Worm (Caenorhabditis elegans) whole organism, L2 larva: ENCODE data around the gene csn-3.

Source experiments
- F13H6.1 ChIP-seq: sonication (generic microtip); optimal IDR thresholded peaks from 2 replicates; lab custom pipeline; 2016; ENCODE audit warnings: missing genetic modification characterization, missing compliant biosample characterization
- R02D3.7 ChIP-seq: fragments of 150-350 bp; optimal IDR thresholded peaks from 2 replicates; lab custom pipeline; 2014; ENCODE audit warnings: missing biosample characterization, missing genetic modification characterization
- Y55F3AM.14 ChIP-seq: fragments of 200-800 bp; sonication (Bioruptor generic); optimal IDR thresholded peaks from 2 replicates; lab custom pipeline; 2018; ENCODE audit warnings: mild to moderate bottlenecking, missing genetic modification characterization, missing compliant biosample characterization
- ZK546.5 ChIP-seq: sonication (generic microtip); optimal IDR thresholded peaks from 2 replicates; lab custom pipeline; 2017; ENCODE audit warnings: missing biosample characterization, missing genetic modification characterization
- alr-1 ChIP-seq: fragments of 150-350 bp; optimal IDR thresholded peaks from 2 replicates; lab custom pipeline; 2014; ENCODE audit warnings: missing biosample characterization, missing genetic modification characterization
- aly-2 ChIP-seq: fragments of 150-350 bp; optimal IDR thresholded peaks from 2 replicates; lab custom pipeline; 2014; ENCODE audit warnings: missing biosample characterization, missing genetic modification characterization
- ama-1 ChIP-seq: fragments of 150-350 bp; optimal IDR thresholded peaks from 2 replicates; lab custom pipeline; 2018; ENCODE audit warnings: inconsistent platforms
- ceh-16 ChIP-seq: fragments of 150-350 bp; optimal IDR thresholded peaks from 2 replicates; lab custom pipeline; 2014; ENCODE audit warnings: missing biosample characterization, missing genetic modification characterization
- ceh-82 ChIP-seq: fragments of 150-350 bp; optimal IDR thresholded peaks from 2 replicates; lab custom pipeline; 2014; ENCODE audit warnings: missing biosample characterization, missing genetic modification characterization
- crh-2 ChIP-seq: sonication (generic microtip); optimal IDR thresholded peaks from 2 replicates; lab custom pipeline; 2017; ENCODE audit warnings: missing biosample characterization, missing genetic modification characterization
- dmd-4 ChIP-seq: sonication (generic microtip); optimal IDR thresholded peaks from 2 replicates; lab custom pipeline; 2017; ENCODE audit warnings: missing biosample characterization, missing genetic modification characterization
- egl-27 ChIP-seq: sonication (generic microtip); optimal IDR thresholded peaks from 3 replicates; lab custom pipeline; 2017; ENCODE audit warnings: missing biosample characterization, missing genetic modification reagents, missing genetic modification characterization
- elt-1 ChIP-seq: fragments of 150-350 bp; optimal IDR thresholded peaks from 2 replicates; lab custom pipeline; 2014; ENCODE audit warnings: missing biosample characterization, missing genetic modification characterization
- elt-3 ChIP-seq: sonication (generic microtip); optimal IDR thresholded peaks from 2 replicates; lab custom pipeline; 2017; ENCODE audit warnings: missing biosample characterization, missing genetic modification characterization
- fos-1 ChIP-seq: fragments of 150-350 bp; optimal IDR thresholded peaks from 2 replicates; lab custom pipeline; 2014; ENCODE audit warnings: missing biosample characterization, missing genetic modification characterization
- lin-11 ChIP-seq: fragments of 150-350 bp; sonication (generic microtip); optimal IDR thresholded peaks from 2 replicates; lab custom pipeline; 2014; ENCODE audit warnings: missing biosample characterization, missing genetic modification characterization, inconsistent platforms, mixed read lengths
- lin-39 ChIP-seq: fragments of 150-350 bp; optimal IDR thresholded peaks from 2 replicates; lab custom pipeline; 2014; ENCODE audit warnings: missing biosample characterization, missing genetic modification reagents, missing genetic modification characterization
- lsy-2 ChIP-seq, 2 experiments: fragments of 150-350 bp in 1 of 2; sonication (generic microtip) in 1 of 2; optimal IDR thresholded peaks; 2 replicates each; lab custom pipeline; 2014 to 2017; ENCODE audit warnings: missing biosample characterization in 2 of 2, missing genetic modification characterization in 2 of 2
- mab-5 ChIP-seq: fragments of 150-350 bp; optimal IDR thresholded peaks from 2 replicates; lab custom pipeline; 2014; ENCODE audit warnings: missing biosample characterization, missing genetic modification characterization
- mbf-1 ChIP-seq: sonication (generic microtip); optimal IDR thresholded peaks from 2 replicates; lab custom pipeline; 2017; ENCODE audit warnings: missing biosample characterization, missing genetic modification characterization
- nhr-10 ChIP-seq: sonication (generic microtip); optimal IDR thresholded peaks from 2 replicates; lab custom pipeline; 2017; ENCODE audit warnings: missing biosample characterization, missing genetic modification characterization
- nhr-11 ChIP-seq: fragments of 150-350 bp; optimal IDR thresholded peaks from 2 replicates; lab custom pipeline; 2014; ENCODE audit warnings: missing biosample characterization, missing genetic modification characterization
- nhr-12 ChIP-seq: fragments of 150-350 bp; optimal IDR thresholded peaks from 2 replicates; lab custom pipeline; 2014; ENCODE audit warnings: missing biosample characterization, missing genetic modification characterization
- nhr-129 ChIP-seq: fragments of 150-350 bp; optimal IDR thresholded peaks from 2 replicates; lab custom pipeline; 2014; ENCODE audit warnings: missing biosample characterization, missing genetic modification characterization
- nhr-23 ChIP-seq: fragments of 150-350 bp; optimal IDR thresholded peaks from 2 replicates; lab custom pipeline; 2014; ENCODE audit warnings: missing biosample characterization, missing genetic modification reagents, missing genetic modification characterization
- nhr-237 ChIP-seq: fragments of 150-350 bp; optimal IDR thresholded peaks from 2 replicates; lab custom pipeline; 2014; ENCODE audit warnings: missing biosample characterization, missing genetic modification characterization
- nhr-25 ChIP-seq: fragments of 150-350 bp; sonication (generic microtip); optimal IDR thresholded peaks from 3 replicates; lab custom pipeline; 2014; ENCODE audit warnings: missing biosample characterization, missing genetic modification characterization
- nhr-6 ChIP-seq: fragments of 150-350 bp; optimal IDR thresholded peaks from 2 replicates; lab custom pipeline; 2014; ENCODE audit warnings: missing biosample characterization, missing genetic modification characterization
- nhr-77 ChIP-seq: fragments of 150-350 bp; optimal IDR thresholded peaks from 2 replicates; lab custom pipeline; 2014; ENCODE audit warnings: missing biosample characterization, missing genetic modification characterization
- peb-1 ChIP-seq: fragments of 150-350 bp; optimal IDR thresholded peaks from 2 replicates; lab custom pipeline; 2014; ENCODE audit warnings: missing biosample characterization, missing genetic modification characterization
- sem-4 ChIP-seq: fragments of 150-350 bp; optimal IDR thresholded peaks from 2 replicates; lab custom pipeline; 2014; ENCODE audit warnings: missing biosample characterization, missing genetic modification reagents, missing genetic modification characterization
- skn-1 ChIP-seq: sonication (generic microtip); optimal IDR thresholded peaks from 2 replicates; lab custom pipeline; 2017; ENCODE audit warnings: missing biosample characterization, missing genetic modification characterization
- sma-9 ChIP-seq, 2 experiments: fragments of 150-350 bp in 1 of 2; sonication (generic microtip) in 1 of 2; optimal IDR thresholded peaks; 2 replicates each; lab custom pipeline; 2014 to 2016; ENCODE audit warnings: missing genetic modification characterization in 2 of 2, mild to moderate bottlenecking in 1 of 2, missing biosample characterization in 1 of 2, missing compliant biosample characterization in 1 of 2, missing genetic modification reagents in 1 of 2, moderate library complexity in 1 of 2
- snpc-4 ChIP-seq: fragments of 150-350 bp; optimal IDR thresholded peaks from 2 replicates; lab custom pipeline; 2014; ENCODE audit warnings: missing biosample characterization, missing genetic modification characterization
- unc-39 ChIP-seq: fragments of 150-350 bp; optimal IDR thresholded peaks from 2 replicates; lab custom pipeline; 2014; ENCODE audit warnings: missing biosample characterization, missing genetic modification characterization
- unc-62 ChIP-seq: fragments of 150-350 bp; optimal IDR thresholded peaks from 2 replicates; lab custom pipeline; 2014; ENCODE audit warnings: missing biosample characterization, missing genetic modification reagents, missing genetic modification characterization
- zag-1 ChIP-seq: fragments of 150-350 bp; optimal IDR thresholded peaks from 2 replicates; lab custom pipeline; 2014; ENCODE audit warnings: missing biosample characterization, missing genetic modification characterization
- ztf-1 ChIP-seq: fragments of 200-800 bp; sonication (Bioruptor generic); conservative IDR thresholded peaks from 2 replicates; pipeline ENCODE4 v1.3.6; 2022; ENCODE audit warnings: missing genetic modification characterization, missing compliant biosample characterization

csn-3 gene

DNA sequence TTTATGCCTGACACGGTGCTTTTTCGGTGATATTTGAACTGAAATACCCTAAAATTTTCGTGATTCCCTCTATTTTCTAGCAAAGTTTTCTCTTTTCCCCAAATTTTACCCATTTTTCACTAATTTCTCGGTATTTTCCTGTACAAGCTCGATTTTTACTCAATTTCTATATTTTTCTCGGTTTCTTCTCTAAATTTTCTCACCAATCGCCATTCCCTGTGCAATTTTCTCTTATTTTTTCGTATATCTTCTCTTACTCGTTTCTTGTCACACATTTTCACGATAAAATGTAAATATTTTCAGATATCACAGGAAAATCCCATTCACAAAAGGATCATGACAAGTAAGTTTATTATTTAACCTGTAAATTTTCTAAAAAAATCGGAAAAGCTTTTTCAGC, at the start of gene csn-3:
Gene csn-3 (plus strand): TSS at position 301 of the 400 bp plus-strand sequence.
- TF ChIP-seq nhr-10: no peak
- no peak for TF ChIP-seq mab-5
- no peak for TF ChIP-seq egl-27 (tag; lab: Kevin White, UChicago)
- TF ChIP-seq R02D3.7 (tag; lab: Kevin White, UChicago): no peak
- no peak for TF ChIP-seq lsy-2 (tag; optimal IDR thresholded peaks at IDR 0.05; lab: Kevin White, UChicago)
- no peak for TF ChIP-seq nhr-77 (tag; lab: Kevin White, UChicago)
- TF ChIP-seq sem-4 (tag; lab: Kevin White, UChicago): no peak
- no peak for TF ChIP-seq ztf-1 (GFP tag; lab: Robert Waterston, UW)
- no peak for TF ChIP-seq ceh-82 (tag; lab: Kevin White, UChicago)
- TF ChIP-seq unc-39 (tag; lab: Kevin White, UChicago): no peak
- TF ChIP-seq crh-2: no peak
- TF ChIP-seq Y55F3AM.14 (GFP tag; lab: Kevin White, UChicago): no peak
- no peak for TF ChIP-seq mbf-1 (tag; lab: Kevin White, UChicago)
- TF ChIP-seq elt-3: no peak
- TF ChIP-seq nhr-11: no peak

DNA sequence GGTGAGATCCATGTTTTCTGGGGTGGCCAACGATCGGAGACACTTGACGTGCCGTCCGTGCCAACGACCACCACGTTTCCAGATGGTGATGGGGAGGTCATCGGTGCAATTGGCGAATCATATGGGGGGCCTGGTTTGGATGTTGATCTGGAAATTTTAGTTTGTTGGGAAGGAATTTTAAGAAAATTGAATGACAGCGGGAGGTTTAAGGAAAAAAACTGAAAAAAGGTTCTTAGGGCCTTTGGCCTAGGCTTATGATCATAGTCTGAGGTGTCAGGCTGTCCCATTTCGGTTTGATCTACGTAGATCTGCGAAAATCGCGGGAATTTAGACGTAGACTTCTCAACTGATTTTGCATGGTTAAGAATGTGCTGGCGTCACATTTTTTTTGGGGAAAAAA, 46.7 kb upstream of the csn-3 start, which contains the start of gene col-99:
Gene col-99 (minus strand): TSS at position 101 of the 400 bp plus-strand sequence.
- TF ChIP-seq alr-1 (tag; lab: Kevin White, UChicago) (no peak), mab-5 (no peak), unc-39 (tag; lab: Kevin White, UChicago) (no peak), mbf-1 (tag; lab: Kevin White, UChicago) (no peak), nhr-77 (tag; lab: Kevin White, UChicago) (no peak), nhr-12 (tag; lab: Kevin White, UChicago) (no peak), skn-1 (tag; lab: Kevin White, UChicago) (no peak), R02D3.7 (tag; lab: Kevin White, UChicago) (no peak), zag-1 (tag; lab: Kevin White, UChicago) (no peak), ceh-16 (no peak), nhr-25 (no peak), aly-2 (tag; lab: Kevin White, UChicago) (no peak), ZK546.5 (tag; lab: Kevin White, UChicago) (no peak), nhr-6 (no peak), ztf-1 (GFP tag; lab: Robert Waterston, UW) (no peak), nhr-23 (no peak)

DNA sequence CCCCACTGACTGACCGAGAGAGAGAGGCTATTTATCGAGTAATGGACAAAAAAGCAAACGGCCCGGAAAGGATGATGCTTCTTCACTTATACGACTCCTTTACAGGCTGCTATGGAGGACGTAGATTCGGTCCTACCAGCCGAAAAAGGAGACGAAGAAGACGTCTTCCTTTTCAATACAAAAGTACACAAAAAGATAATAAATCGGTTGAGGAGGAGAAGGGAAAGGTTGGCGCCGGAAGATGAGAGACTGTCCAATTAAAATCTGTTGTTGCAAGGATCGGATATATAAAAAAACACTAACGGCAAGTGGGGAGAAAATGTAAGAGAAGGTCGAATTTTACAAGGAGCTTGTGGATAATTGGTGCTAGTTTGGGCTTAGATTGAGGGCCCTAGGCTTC, 45.8 kb upstream of the csn-3 start:
- no peak for TF ChIP-seq elt-3
- no peak for TF ChIP-seq nhr-23
- no peak for TF ChIP-seq mbf-1 (tag; lab: Kevin White, UChicago)
- TF ChIP-seq ama-1 (lab: Kevin White, UChicago): no peak
- no peak for TF ChIP-seq lsy-2 (tag; optimal IDR thresholded peaks at IDR 0.05; lab: Kevin White, UChicago)

DNA sequence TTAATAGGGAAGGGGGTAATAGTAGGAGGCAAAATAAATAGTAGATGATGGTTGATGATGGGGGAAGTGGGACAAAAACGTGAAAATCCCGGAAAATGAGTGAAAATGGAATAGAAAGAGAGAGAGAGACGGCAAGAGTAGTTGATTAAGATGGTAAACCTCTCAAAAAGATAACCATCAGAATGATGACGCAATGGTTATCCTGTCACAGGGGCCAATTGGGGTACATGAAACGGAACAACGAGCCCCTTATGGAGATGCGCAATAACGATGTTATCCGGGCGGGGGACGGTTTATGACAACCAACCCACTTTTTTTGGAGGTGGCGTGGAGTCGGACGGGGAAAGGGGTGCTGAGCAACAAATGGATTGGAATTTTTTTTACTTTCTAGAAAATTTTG, 44.7 kb upstream of the csn-3 start:
- TF ChIP-seq skn-1 (tag; lab: Kevin White, UChicago) (no peak), lin-39 (tag; lab: Kevin White, UChicago) (no peak), unc-39 (tag; lab: Kevin White, UChicago) (no peak), ZK546.5 (tag; lab: Kevin White, UChicago) (no peak), nhr-129 (tag; lab: Kevin White, UChicago) (no peak), peb-1 (tag; lab: Kevin White, UChicago) (no peak), unc-62 (GFP tag; lab: Kevin White, UChicago) (no peak), snpc-4 (no peak), sma-9 (GFP tag; optimal IDR thresholded peaks at IDR 0.05; lab: Kevin White, UChicago) (no peak), sma-9 (tag; optimal IDR thresholded peaks at IDR 0.05; lab: Kevin White, UChicago) (no peak), nhr-11 (no peak), mbf-1 (tag; lab: Kevin White, UChicago) (no peak), ceh-82 (tag; lab: Kevin White, UChicago) (no peak), nhr-25 (no peak), lin-11 (tag; lab: Kevin White, UChicago) (no peak), nhr-77 (tag; lab: Kevin White, UChicago) (no peak), dmd-4 (tag; lab: Kevin White, UChicago) (no peak), R02D3.7 (tag; lab: Kevin White, UChicago) (no peak), nhr-10 (no peak), nhr-237 (tag; lab: Kevin White, UChicago) (no peak)

DNA sequence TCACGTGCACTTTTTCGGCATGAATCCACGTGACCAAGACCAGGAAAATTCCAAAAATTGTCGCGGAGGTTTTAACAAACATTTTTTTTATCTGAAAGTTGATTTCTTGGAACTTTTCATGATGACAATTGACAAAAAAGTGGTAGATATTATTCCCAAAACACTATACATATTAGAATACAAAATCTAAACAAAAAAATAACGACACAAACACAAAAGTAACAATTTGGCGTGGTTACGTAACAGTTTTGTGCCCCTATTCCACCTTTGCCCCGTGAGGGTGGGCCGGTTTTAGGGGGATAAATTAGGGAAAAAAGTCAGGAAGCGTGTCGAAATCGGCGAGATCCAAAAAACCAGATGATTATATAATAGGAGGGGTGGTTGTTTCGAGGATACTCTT, 36.7 kb upstream of the csn-3 start, which contains the start of gene gegf-1:
Gene gegf-1 (minus strand): TSS at position 101 of the 400 bp plus-strand sequence.
- TF ChIP-seq F13H6.1 (tag; lab: Kevin White, UChicago): no peak
- no peak for TF ChIP-seq elt-1
- no peak for TF ChIP-seq fos-1 (tag; lab: Kevin White, UChicago)
- no peak for TF ChIP-seq ceh-16
- no peak for TF ChIP-seq lin-11 (tag; lab: Kevin White, UChicago)
- TF ChIP-seq nhr-237 (tag; lab: Kevin White, UChicago): no peak
- TF ChIP-seq ama-1 (lab: Kevin White, UChicago): no peak
- TF ChIP-seq ztf-1 (GFP tag; lab: Robert Waterston, UW): no peak
- TF ChIP-seq peb-1 (tag; lab: Kevin White, UChicago): no peak
- no peak for TF ChIP-seq alr-1 (tag; lab: Kevin White, UChicago)
- no peak for TF ChIP-seq unc-39 (tag; lab: Kevin White, UChicago)
- no peak for TF ChIP-seq nhr-10
- TF ChIP-seq nhr-77 (tag; lab: Kevin White, UChicago): no peak
